Fruit fly (Drosophila melanogaster) whole organism: Measurements from ENCODE around the gene bi.

Experiments used
- Dll ChIP-seq: fragments of >200 bp; optimal IDR thresholded peaks from 2 replicates; lab custom pipeline; 2017
- EcR ChIP-seq, 2 experiments: fragments of >200 bp; optimal IDR thresholded peaks; 2 replicates each; lab custom pipeline; 2017; ENCODE audit warnings: missing biosample characterization in 2 of 2, missing genetic modification characterization in 2 of 2, missing genetic modification reagents in 2 of 2
- psq ChIP-seq: fragments of >200 bp; optimal IDR thresholded peaks from 2 replicates; lab custom pipeline; 2017
- usp ChIP-seq: fragments of >200 bp; optimal IDR thresholded peaks from 2 replicates; lab custom pipeline; 2017; ENCODE audit warnings: missing biosample characterization, missing genetic modification characterization, mixed read lengths

- TF ChIP-seq usp (GFP tag; lab: Kevin White, UChicago) (no peak), psq (lab: Kevin White, UChicago) (no peak), EcR (GFP tag; optimal IDR thresholded peaks at IDR 0.05; lab: Kevin White, UChicago) (no peak), Dll (lab: Kevin White, UChicago) (no peak)
These were observed 90.9 kb downstream of the bi start for dm6 chrX:4503542-4503941.
